Fruit fly (Drosophila melanogaster) whole organism, embryonic: ENCODE measurements around the gene mask.

Experiments used
- BEAF-32 ChIP-seq: fragments of 200-800 bp; sonication (Bioruptor generic); optimal IDR thresholded peaks from 3 replicates; lab custom pipeline; 2017; ENCODE audit warnings: missing biosample characterization, missing genetic modification characterization, mild to moderate bottlenecking, moderate library complexity, missing genetic modification reagents
- C15 ChIP-seq: fragments of 200-800 bp; sonication (Bioruptor generic); IDR thresholded peaks from 3 replicates; pipeline ENCODE4 v1.3.6; 2022; ENCODE audit warnings: missing biosample characterization, missing genetic modification characterization
- CG10267 ChIP-seq: fragments of 200-800 bp; sonication (Bioruptor generic); optimal IDR thresholded peaks from 2 replicates; lab custom pipeline; 2018; ENCODE audit warnings: missing biosample characterization, mild to moderate bottlenecking, missing genetic modification characterization, moderate library complexity
- CG15269 ChIP-seq: fragments of 200-800 bp; sonication (Bioruptor generic); optimal IDR thresholded peaks from 2 replicates; lab custom pipeline; 2018; ENCODE audit warnings: missing biosample characterization, mild to moderate bottlenecking, missing genetic modification characterization, moderate library complexity
- CG17328 ChIP-seq: fragments of 200-800 bp; sonication (Bioruptor generic); IDR thresholded peaks from 2 replicates; pipeline ENCODE4 v1.3.6; 2022; ENCODE audit warnings: missing biosample characterization, missing genetic modification characterization
- CG17912 ChIP-seq: fragments of 200-800 bp; sonication (Bioruptor generic); optimal IDR thresholded peaks from 2 replicates; lab custom pipeline; 2018; ENCODE audit warnings: missing biosample characterization, mild to moderate bottlenecking, missing genetic modification characterization
- CG1792 ChIP-seq: fragments of 200-800 bp; sonication (Bioruptor generic); optimal IDR thresholded peaks from 2 replicates; lab custom pipeline; 2016; ENCODE audit warnings: missing biosample characterization, missing genetic modification characterization
- CG2678 ChIP-seq: fragments of 200-800 bp; sonication (Bioruptor generic); optimal IDR thresholded peaks from 3 replicates; lab custom pipeline; 2019; ENCODE audit warnings: missing biosample characterization, mild to moderate bottlenecking, missing genetic modification characterization, moderate library complexity
- CG31388 ChIP-seq: fragments of 200-800 bp; sonication (Bioruptor generic); optimal IDR thresholded peaks from 2 replicates; lab custom pipeline; 2016; ENCODE audit warnings: missing biosample characterization, missing genetic modification characterization
- CG31441 ChIP-seq: fragments of 200-800 bp; sonication (Bioruptor generic); IDR thresholded peaks from 2 replicates; pipeline ENCODE4 v1.3.6; 2022; ENCODE audit warnings: missing biosample characterization, missing genetic modification characterization
- CG3163 ChIP-seq: fragments of 200-800 bp; sonication (Bioruptor generic); optimal IDR thresholded peaks from 3 replicates; lab custom pipeline; 2016; ENCODE audit warnings: missing biosample characterization, missing genetic modification characterization
- CG34224 ChIP-seq: fragments of 200-800 bp; sonication (Bioruptor generic); IDR thresholded peaks from 3 replicates; pipeline ENCODE4 v1.3.6; 2022; ENCODE audit warnings: missing biosample characterization, missing genetic modification characterization; ENCODE audit not compliant: partially characterized antibody
- CG7357 ChIP-seq: fragments of 200-800 bp; sonication (Bioruptor generic); IDR thresholded peaks from 3 replicates; pipeline ENCODE4 v1.3.6; 2022; ENCODE audit warnings: missing biosample characterization, missing genetic modification characterization
- CG8765 ChIP-seq: fragments of 200-800 bp; sonication (Bioruptor generic); IDR thresholded peaks from 2 replicates; pipeline ENCODE4 v1.3.6; 2022; ENCODE audit warnings: missing biosample characterization, missing genetic modification characterization
- Chrac-16 ChIP-seq: fragments of 200-800 bp; sonication (Bioruptor generic); optimal IDR thresholded peaks from 3 replicates; lab custom pipeline; 2016; ENCODE audit warnings: missing biosample characterization, missing genetic modification characterization
- D19A ChIP-seq: fragments of 200-800 bp; optimal IDR thresholded peaks from 3 replicates; lab custom pipeline; 2019; ENCODE audit warnings: missing biosample characterization, mild to moderate bottlenecking, missing genetic modification characterization, moderate library complexity
- Eip74EF ChIP-seq, 2 experiments: fragments of 200-800 bp in 1 of 2; fragments of >200 bp in 1 of 2; sonication (Bioruptor generic) in 1 of 2; optimal IDR thresholded peaks; 2 replicates each; lab custom pipeline; 2017 to 2019; ENCODE audit warnings: missing biosample characterization in 2 of 2, missing genetic modification characterization in 2 of 2, mild to moderate bottlenecking in 1 of 2, moderate library complexity in 1 of 2
- HLH4C ChIP-seq: fragments of 200-800 bp; sonication (Bioruptor generic); IDR thresholded peaks from 3 replicates; pipeline ENCODE4 v1.3.6; 2022; ENCODE audit warnings: missing biosample characterization, missing genetic modification characterization; ENCODE audit not compliant: partially characterized antibody
- Hey ChIP-seq: fragments of 200-800 bp; sonication (Bioruptor generic); optimal IDR thresholded peaks from 3 replicates; lab custom pipeline; 2018; ENCODE audit warnings: missing biosample characterization, mild to moderate bottlenecking, missing genetic modification characterization
- HmgD ChIP-seq: fragments of 200-800 bp; sonication (Bioruptor generic); optimal IDR thresholded peaks from 3 replicates; lab custom pipeline; 2016; ENCODE audit warnings: missing biosample characterization, missing genetic modification characterization
- Hmr ChIP-seq: fragments of 200-800 bp; sonication (Bioruptor generic); optimal IDR thresholded peaks from 3 replicates; lab custom pipeline; 2017; ENCODE audit warnings: mild to moderate bottlenecking, missing biosample characterization, missing genetic modification reagents, missing genetic modification characterization
- Meics ChIP-seq: fragments of 200-800 bp; sonication (Bioruptor generic); optimal IDR thresholded peaks from 2 replicates; lab custom pipeline; 2017; ENCODE audit warnings: missing biosample characterization, mild to moderate bottlenecking, missing genetic modification characterization
- Nf-YC ChIP-seq: fragments of 200-800 bp; optimal IDR thresholded peaks from 3 replicates; lab custom pipeline; 2019; ENCODE audit warnings: missing biosample characterization, mild to moderate bottlenecking, missing genetic modification characterization, moderate library complexity
- Oli ChIP-seq: fragments of 200-800 bp; sonication (Bioruptor generic); optimal IDR thresholded peaks from 2 replicates; lab custom pipeline; 2018; ENCODE audit warnings: missing biosample characterization, mild to moderate bottlenecking, missing genetic modification characterization, moderate library complexity
- Opbp ChIP-seq: fragments of 200-800 bp; sonication (Bioruptor generic); IDR thresholded peaks from 3 replicates; pipeline ENCODE4 v1.3.6; 2022; ENCODE audit warnings: missing biosample characterization, missing genetic modification characterization; ENCODE audit not compliant: partially characterized antibody
- Sox102F ChIP-seq: fragments of 200-800 bp; sonication (Bioruptor generic); optimal IDR thresholded peaks from 2 replicates; lab custom pipeline; 2018; ENCODE audit warnings: missing biosample characterization, mild to moderate bottlenecking, missing genetic modification characterization, moderate library complexity
- Spps ChIP-seq: fragments of 200-800 bp; sonication (Bioruptor generic); optimal IDR thresholded peaks from 2 replicates; lab custom pipeline; 2018; ENCODE audit warnings: missing biosample characterization, mild to moderate bottlenecking, missing genetic modification characterization
- amos ChIP-seq: fragments of 200-800 bp; sonication (Bioruptor generic); IDR thresholded peaks from 2 replicates; pipeline ENCODE4 v1.3.6; 2022; ENCODE audit warnings: missing biosample characterization, missing genetic modification characterization; ENCODE audit not compliant: partially characterized antibody
- ap ChIP-seq: fragments of 200-800 bp; sonication (Bioruptor generic); IDR thresholded peaks from 2 replicates; pipeline ENCODE4 v1.3.6; 2022; ENCODE audit warnings: missing biosample characterization, missing genetic modification characterization
- bigmax ChIP-seq: fragments of 200-800 bp; sonication (Bioruptor generic); optimal IDR thresholded peaks from 2 replicates; lab custom pipeline; 2018; ENCODE audit warnings: missing biosample characterization, mild to moderate bottlenecking, missing genetic modification characterization
- bsh ChIP-seq, 2 experiments: fragments of 200-800 bp; sonication (Bioruptor generic); optimal IDR thresholded peaks; 2 replicates each; lab custom pipeline; 2017 to 2018; ENCODE audit warnings: mild to moderate bottlenecking in 2 of 2, missing biosample characterization in 2 of 2, missing genetic modification characterization in 2 of 2, moderate library complexity in 1 of 2
- caup ChIP-seq: fragments of 200-800 bp; sonication (Bioruptor generic); optimal IDR thresholded peaks from 3 replicates; lab custom pipeline; 2017; ENCODE audit warnings: missing biosample characterization, mild to moderate bottlenecking, missing genetic modification characterization, moderate library complexity; ENCODE audit not compliant: severe bottlenecking
- chn ChIP-seq: fragments of 200-800 bp; sonication (Bioruptor generic); optimal IDR thresholded peaks from 2 replicates; lab custom pipeline; 2016; ENCODE audit warnings: missing biosample characterization, missing genetic modification characterization
- gcm2 ChIP-seq: fragments of 200-800 bp; sonication (Bioruptor generic); optimal IDR thresholded peaks from 2 replicates; lab custom pipeline; 2016; ENCODE audit warnings: missing biosample characterization, missing genetic modification characterization
- grau ChIP-seq: fragments of 200-800 bp; optimal IDR thresholded peaks from 3 replicates; lab custom pipeline; 2019; ENCODE audit warnings: missing biosample characterization, mild to moderate bottlenecking, missing genetic modification characterization, moderate library complexity
- hbn ChIP-seq: fragments of 200-800 bp; sonication (Bioruptor generic); IDR thresholded peaks from 2 replicates; pipeline ENCODE4 v1.3.6; 2022; ENCODE audit warnings: missing biosample characterization, missing genetic modification characterization; ENCODE audit not compliant: partially characterized antibody
- jing ChIP-seq: fragments of 200-800 bp; sonication (Bioruptor generic); optimal IDR thresholded peaks from 2 replicates; lab custom pipeline; 2018; ENCODE audit warnings: missing biosample characterization, mild to moderate bottlenecking, missing genetic modification characterization
- ken ChIP-seq: fragments of 200-800 bp; sonication (Bioruptor generic); IDR thresholded peaks from 3 replicates; pipeline ENCODE4 v1.3.6; 2022; ENCODE audit warnings: missing biosample characterization, missing genetic modification characterization
- lmd ChIP-seq: fragments of 200-800 bp; sonication (Bioruptor generic); IDR thresholded peaks from 2 replicates; pipeline ENCODE4 v1.3.6; 2022; ENCODE audit warnings: missing biosample characterization, missing genetic modification characterization
- odd ChIP-seq: fragments of 200-800 bp; sonication (Bioruptor generic); optimal IDR thresholded peaks from 2 replicates; lab custom pipeline; 2017; ENCODE audit warnings: missing biosample characterization, mild to moderate bottlenecking, missing genetic modification characterization
- phol ChIP-seq: fragments of 200-800 bp; sonication (Bioruptor generic); optimal IDR thresholded peaks from 3 replicates; lab custom pipeline; 2018; ENCODE audit warnings: missing biosample characterization, mild to moderate bottlenecking, missing genetic modification characterization, moderate library complexity
- rib ChIP-seq: fragments of 200-800 bp; sonication (Bioruptor generic); IDR thresholded peaks from 2 replicates; pipeline ENCODE4 v1.3.6; 2022; ENCODE audit warnings: missing biosample characterization, missing genetic modification characterization
- tin ChIP-seq: fragments of 200-800 bp; sonication (Bioruptor generic); optimal IDR thresholded peaks from 3 replicates; lab custom pipeline; 2016; ENCODE audit warnings: missing biosample characterization, missing genetic modification characterization
- tll ChIP-seq, 2 experiments: fragments of 200-800 bp in 1 of 2; fragments of >200 bp in 1 of 2; sonication (Bioruptor generic) in 1 of 2; optimal IDR thresholded peaks; 2 replicates each; lab custom pipeline; 2017 to 2019; ENCODE audit warnings: missing biosample characterization in 2 of 2, missing genetic modification characterization in 2 of 2, mild to moderate bottlenecking in 1 of 2, moderate library complexity in 1 of 2
- usp ChIP-seq: fragments of >200 bp; optimal IDR thresholded peaks from 2 replicates; lab custom pipeline; 2017; ENCODE audit warnings: missing biosample characterization, missing genetic modification characterization
- vvl ChIP-seq: fragments of 200-800 bp; sonication (Bioruptor generic); IDR thresholded peaks from 2 replicates; pipeline ENCODE4 v1.3.6; 2022; ENCODE audit warnings: missing biosample characterization, missing genetic modification characterization
- zen ChIP-seq: fragments of 200-800 bp; sonication (Bioruptor generic); optimal IDR thresholded peaks from 3 replicates; lab custom pipeline; 2018; ENCODE audit warnings: missing biosample characterization, mild to moderate bottlenecking, missing genetic modification characterization, moderate library complexity
- zfh1 ChIP-seq: fragments of 200-800 bp; sonication (Bioruptor generic); IDR thresholded peaks from 3 replicates; pipeline ENCODE4 v1.3.6; 2022; ENCODE audit warnings: missing biosample characterization, missing genetic modification characterization

Gene mask

DNA sequence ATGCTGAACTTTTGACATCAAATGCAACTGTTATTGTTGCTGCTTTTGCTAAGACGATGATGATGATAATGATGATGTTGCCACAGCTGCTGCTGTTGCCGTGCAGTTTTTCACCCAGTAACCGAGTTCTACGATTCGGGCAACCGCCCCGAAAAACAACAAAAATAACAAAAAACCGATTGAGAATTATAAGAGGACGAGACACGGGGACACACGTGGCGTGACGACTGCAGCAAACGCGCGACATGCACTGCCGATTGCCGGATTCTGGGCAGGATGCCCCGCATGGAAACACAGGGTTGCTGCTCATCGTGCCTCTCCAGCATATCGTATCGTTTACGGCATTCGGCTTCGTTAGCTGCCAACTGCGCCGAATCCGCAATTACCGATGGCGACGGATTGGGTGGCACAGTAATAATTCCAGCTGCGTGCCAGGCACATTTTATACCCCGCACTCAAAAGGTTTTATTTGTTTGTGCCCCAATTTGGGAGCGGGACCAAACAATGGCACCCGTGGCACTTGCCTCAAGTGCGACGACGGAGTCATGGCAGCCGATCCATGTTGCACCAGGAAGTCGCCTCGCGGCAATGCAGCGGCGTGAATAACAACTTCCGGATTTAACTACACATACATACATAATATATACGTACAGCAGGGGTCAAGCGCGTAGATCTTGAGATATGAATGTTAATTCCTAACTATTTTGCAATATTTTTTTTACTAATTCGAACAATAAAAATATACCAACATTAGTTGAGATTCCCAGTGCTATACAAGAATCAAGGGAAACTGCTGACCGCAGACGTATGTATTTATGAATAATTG, 33.4 kb downstream of the mask start (continued):
- no peak for TF ChIP-seq CG34224 (GFP tag; lab: Robert Waterston, UW)
- TF ChIP-seq ap, result no peak
- TF ChIP-seq ken (GFP tag; lab: Robert Waterston, UW), result 0 out of 3 replicates have a peak, but pooled peaks have one; percentile 13
- no peak for TF ChIP-seq zen (tag; lab: Kevin White, UChicago)
- TF ChIP-seq tll (GFP tag; optimal IDR thresholded peaks at IDR 0.05; lab: Kevin White, UChicago), result no peak
- TF ChIP-seq lmd (GFP tag; lab: Robert Waterston, UW), result no peak
- no peak for TF ChIP-seq gcm2 (GFP tag; lab: Kevin White, UChicago)
- peak; percentile 33 for TF ChIP-seq Sox102F (GFP tag; lab: Kevin White, UChicago)
- TF ChIP-seq amos, result no peak
- no peak for TF ChIP-seq CG17912 (GFP tag; lab: Kevin White, UChicago)
- no peak for TF ChIP-seq Spps (tag; lab: Kevin White, UChicago)
- no peak for TF ChIP-seq C15 (GFP tag; lab: Robert Waterston, UW)
- no peak for TF ChIP-seq Hmr
- peak; percentile 13 for TF ChIP-seq grau (tag; lab: Kevin White, UChicago)
- no peak for TF ChIP-seq hbn (GFP tag; lab: Robert Waterston, UW)
- TF ChIP-seq caup (GFP tag; lab: Kevin White, UChicago), result no peak
- no peak for TF ChIP-seq CG31388
- TF ChIP-seq Nf-YC (tag; lab: Kevin White, UChicago), result no peak
- TF ChIP-seq Eip74EF (GFP tag; optimal IDR thresholded peaks at IDR 0.05; lab: Kevin White, UChicago), result peak in 1 of 2 experiments; percentile 17
- no peak for TF ChIP-seq D19A (tag; lab: Kevin White, UChicago)
- no peak for TF ChIP-seq zfh1 (GFP tag; lab: Robert Waterston, UW)
- no peak for TF ChIP-seq HmgD (GFP tag; lab: Kevin White, UChicago)
- TF ChIP-seq Oli (tag; lab: Kevin White, UChicago), result no peak
- no peak for TF ChIP-seq CG15269 (tag; lab: Kevin White, UChicago)
- no peak for TF ChIP-seq HLH4C (GFP tag; lab: Robert Waterston, UW)
- 0 out of 2 replicates have a peak, but pooled peaks have one; percentile 9 for TF ChIP-seq vvl (GFP tag; lab: Robert Waterston, UW)
- no peak for TF ChIP-seq CG8765 (GFP tag; lab: Robert Waterston, UW)
- TF ChIP-seq CG1792 (GFP tag; lab: Kevin White, UChicago), result no peak
- TF ChIP-seq Opbp (GFP tag; lab: Robert Waterston, UW), result 0 out of 3 replicates have a peak, but pooled peaks have one; percentile 13
- no peak for TF ChIP-seq odd
- TF ChIP-seq jing (GFP tag; lab: Kevin White, UChicago), result no peak
- TF ChIP-seq Hey (tag; lab: Kevin White, UChicago), result peak; percentile 28
- TF ChIP-seq CG3163, result no peak
- TF ChIP-seq rib (GFP tag; lab: Robert Waterston, UW), result 0 out of 2 replicates have a peak, but pooled peaks have one; percentile 35
- TF ChIP-seq bsh (GFP tag; optimal IDR thresholded peaks at IDR 0.05; lab: Kevin White, UChicago), result peak; percentile 4 to 11
- no peak for TF ChIP-seq CG31441
- no peak for TF ChIP-seq Meics (GFP tag; lab: Kevin White, UChicago)
- TF ChIP-seq bigmax (GFP tag; lab: Kevin White, UChicago), result no peak
- TF ChIP-seq chn (GFP tag; lab: Kevin White, UChicago), result no peak
- peak; percentile 2 for TF ChIP-seq CG2678
- TF ChIP-seq tin (GFP tag; lab: Kevin White, UChicago), result no peak
- no peak for TF ChIP-seq BEAF-32 (GFP tag; lab: Kevin White, UChicago)
- TF ChIP-seq CG10267 (tag; lab: Kevin White, UChicago), result no peak
- TF ChIP-seq Chrac-16 (GFP tag; lab: Kevin White, UChicago), result no peak
- TF ChIP-seq CG7357, result no peak
- no peak for TF ChIP-seq CG17328
- TF ChIP-seq phol (tag; lab: Kevin White, UChicago), result no peak
- TF ChIP-seq usp (GFP tag; lab: Kevin White, UChicago), result no peak
